Fruit fly (Drosophila melanogaster): ENCODE data around the gene Dus2.

Gene Dus2

dm6 chrX:14242941-14243736, 5.4 kb downstream of the Dus2 start, which contains the start of gene CG32599 (continued):
- TF ChIP-seq CG14441 (GFP tag; IDR thresholded peaks at IDR 0.05) (no peak), CrebB (tag; optimal IDR thresholded peaks at IDR 0.05) (no peak), Trl (optimal IDR thresholded peaks at IDR 0.05) (no peak), Trl (GFP tag; optimal IDR thresholded peaks at IDR 0.05) (no peak), fd64A (GFP tag; optimal IDR thresholded peaks at IDR 0.05) (no peak), CG1832 (GFP tag; optimal IDR thresholded peaks at IDR 0.05) (no peak), B-H2 (GFP tag; optimal IDR thresholded peaks at IDR 0.05) (no peak), CG7786 (GFP tag; optimal IDR thresholded peaks at IDR 0.05) (no peak), CG11696 (GFP tag; IDR thresholded peaks at IDR 0.05) (no peak), CG11504 (tag; optimal IDR thresholded peaks at IDR 0.05) (peak; percentile 53), Nf-YA (GFP tag; IDR thresholded peaks at IDR 0.05) (no peak), seq (GFP tag; IDR thresholded peaks at IDR 0.05) (no peak), CG5953 (GFP tag; IDR thresholded peaks at IDR 0.05) (no peak), CG8281 (tag; optimal IDR thresholded peaks at IDR 0.05) (no peak), ase (GFP tag; IDR thresholded peaks at IDR 0.05) (peak; percentile 54; the same call in 1 of the 3 replicates), Dip2 (GFP tag; IDR thresholded peaks at IDR 0.05) (no peak), H15 (GFP tag; IDR thresholded peaks at IDR 0.05) (no peak), CG31224 (GFP tag; IDR thresholded peaks at IDR 0.05) (no peak), HmgD (GFP tag; optimal IDR thresholded peaks at IDR 0.05) (no peak), CG13894 (tag; optimal IDR thresholded peaks at IDR 0.05) (no peak), zf30C (GFP tag; optimal IDR thresholded peaks at IDR 0.05) (no peak), CG7556 (GFP tag; optimal IDR thresholded peaks at IDR 0.05) (no peak), ind (GFP tag; optimal IDR thresholded peaks at IDR 0.05) (peak; percentile 22), CG13424 (tag; optimal IDR thresholded peaks at IDR 0.05) (peak; percentile 52), lmd (GFP tag; IDR thresholded peaks at IDR 0.05) (peak; percentile 29), CG6791 (GFP tag; IDR thresholded peaks at IDR 0.05; ENCODE audit: partially characterized antibody) (peak; percentile 62; the same call in 1 of the 3 replicates), HHEX (GFP tag; optimal IDR thresholded peaks at IDR 0.05) (no peak), ttk (GFP tag; IDR thresholded peaks at IDR 0.05) (no peak), pum (GFP tag; optimal IDR thresholded peaks at IDR 0.05) (no peak), gcm (GFP tag; optimal IDR thresholded peaks at IDR 0.05) (no peak), hth (optimal IDR thresholded peaks at IDR 0.05) (no peak), CG13775 (GFP tag; optimal IDR thresholded peaks at IDR 0.05) (peak; percentile 25), CG15073 (GFP tag; optimal IDR thresholded peaks at IDR 0.05) (no peak), Sox100B (GFP tag; optimal IDR thresholded peaks at IDR 0.05) (peak; percentile 27), CG11723 (GFP tag; optimal IDR thresholded peaks at IDR 0.05) (no peak), CG8290 (GFP tag; optimal IDR thresholded peaks at IDR 0.05) (no peak), CG8290 (tag; optimal IDR thresholded peaks at IDR 0.05) (no peak), CG15011 (GFP tag; optimal IDR thresholded peaks at IDR 0.05) (no peak), CG32532 (GFP tag; IDR thresholded peaks at IDR 0.05) (peak; percentile 56), CG9932 (GFP tag; IDR thresholded peaks at IDR 0.05) (no peak), pfk (GFP tag; optimal IDR thresholded peaks at IDR 0.05) (no peak), tna (GFP tag; IDR thresholded peaks at IDR 0.05; ENCODE audit: partially characterized antibody) (peak; percentile 47; the same call in 1 of the 2 replicates), Max (GFP tag; optimal IDR thresholded peaks at IDR 0.05) (no peak), crc (GFP tag; optimal IDR thresholded peaks at IDR 0.05) (no peak), Mrtf (GFP tag; IDR thresholded peaks at IDR 0.05) (no peak), chm (GFP tag; IDR thresholded peaks at IDR 0.05) (no peak), sens-2 (GFP tag; IDR thresholded peaks at IDR 0.05) (no peak), repo (GFP tag; optimal IDR thresholded peaks at IDR 0.05) (no peak), fu2 (GFP tag; optimal IDR thresholded peaks at IDR 0.05) (no peak), CG8388 (GFP tag; optimal IDR thresholded peaks at IDR 0.05) (peak; percentile 36), sima (GFP tag; optimal IDR thresholded peaks at IDR 0.05) (no peak), CG10543 (GFP tag; optimal IDR thresholded peaks at IDR 0.05) (no peak)

Data from whole organism, embryonic.